Worm (Caenorhabditis elegans) whole organism, early embryonic: Measurements from ENCODE around the gene srh-2.

ENCODE experiments used
- F13C5.2 ChIP-seq: sonication (generic microtip); optimal IDR thresholded peaks from 2 replicates; lab custom pipeline; 2017; ENCODE audit warnings: mild to moderate bottlenecking, missing genetic modification characterization, inconsistent platforms, missing compliant biosample characterization
- ama-1 ChIP-seq: fragments of 150-350 bp; optimal IDR thresholded peaks from 2 replicates; lab custom pipeline; 2014
- ceh-36 ChIP-seq: sonication (generic microtip); optimal IDR thresholded peaks from 2 replicates; lab custom pipeline; 2016; ENCODE audit warnings: missing genetic modification characterization, inconsistent platforms, missing compliant biosample characterization
- flt-1 ChIP-seq: fragments of 200-800 bp; sonication (Bioruptor generic); IDR thresholded peaks from 2 replicates; pipeline ENCODE4 v1.3.6; 2022; ENCODE audit warnings: missing genetic modification characterization, missing compliant biosample characterization
- hmbx-1 ChIP-seq: sonication (generic microtip); optimal IDR thresholded peaks from 2 replicates; lab custom pipeline; 2016; ENCODE audit warnings: mild to moderate bottlenecking, missing genetic modification characterization, missing compliant biosample characterization
- hmg-4 ChIP-seq: fragments of 200-800 bp; sonication (Bioruptor generic); optimal IDR thresholded peaks from 2 replicates; lab custom pipeline; 2018; ENCODE audit warnings: mild to moderate bottlenecking, missing genetic modification characterization, missing compliant biosample characterization
- hnd-1 ChIP-seq: sonication (generic microtip); optimal IDR thresholded peaks from 2 replicates; lab custom pipeline; 2016; ENCODE audit warnings: missing genetic modification characterization, missing compliant biosample characterization
- pes-1 ChIP-seq: fragments of 200-800 bp; sonication (Bioruptor generic); IDR thresholded peaks from 2 replicates; pipeline ENCODE4 v1.3.6; 2022; ENCODE audit warnings: missing genetic modification reagents, missing genetic modification characterization, missing compliant biosample characterization
- scrt-1 ChIP-seq: fragments of 200-800 bp; sonication (Bioruptor generic); IDR thresholded peaks from 2 replicates; pipeline ENCODE4 v1.3.6; 2022; ENCODE audit warnings: missing genetic modification characterization, missing compliant biosample characterization
- sea-1 ChIP-seq: fragments of 200-800 bp; sonication (Bioruptor generic); conservative IDR thresholded peaks from 2 replicates; pipeline ENCODE4 v1.3.6; 2022; ENCODE audit warnings: missing genetic modification characterization, missing compliant biosample characterization
- tbx-11 ChIP-seq: fragments of 200-800 bp; sonication (Bioruptor generic); IDR thresholded peaks from 2 replicates; pipeline ENCODE4 v1.3.6; 2022; ENCODE audit warnings: missing genetic modification characterization, missing compliant biosample characterization
- tra-4 ChIP-seq: sonication (generic microtip); optimal IDR thresholded peaks from 2 replicates; lab custom pipeline; 2017; ENCODE audit warnings: missing genetic modification characterization, missing compliant biosample characterization

- TF ChIP-seq ceh-36 = no peak
- TF ChIP-seq hmg-4 = no peak
- TF ChIP-seq ama-1 = no peak
- TF ChIP-seq tra-4 = no peak
- no peak for TF ChIP-seq tbx-11
- no peak for TF ChIP-seq pes-1 (GFP tag; lab: Robert Waterston, UW)
- no peak for TF ChIP-seq F13C5.2 (tag; lab: Kevin White, UChicago)
- TF ChIP-seq scrt-1 (GFP tag; lab: Robert Waterston, UW) = no peak
- no peak for TF ChIP-seq hmbx-1 (tag; lab: Kevin White, UChicago)
- TF ChIP-seq sea-1 = no peak
- TF ChIP-seq hnd-1 (tag; lab: Kevin White, UChicago) = no peak
- no peak for TF ChIP-seq flt-1 (GFP tag; lab: Robert Waterston, UW)
Measured at ce11 chrV:761882-762281, 33.8 kb downstream of the srh-2 start, which contains the start of gene C05E4.12.
